Fruit fly (Drosophila melanogaster) whole organism, embryonic: ENCODE measurements around the gene AsnRS.

Source experiments
- CG10147 ChIP-seq: fragments of 200-800 bp; sonication (Bioruptor generic); optimal IDR thresholded peaks from 2 replicates; lab custom pipeline; 2019; ENCODE audit warnings: missing biosample characterization, mild to moderate bottlenecking, missing genetic modification characterization, moderate library complexity
- CG10366 ChIP-seq: fragments of 200-800 bp; sonication (Bioruptor generic); IDR thresholded peaks from 2 replicates; pipeline ENCODE4 v1.3.6; 2022; ENCODE audit warnings: missing biosample characterization, missing genetic modification characterization
- CG11560 ChIP-seq: fragments of 200-800 bp; sonication (Bioruptor generic); IDR thresholded peaks from 3 replicates; pipeline ENCODE4 v1.3.6; 2022; ENCODE audit warnings: missing biosample characterization, missing genetic modification characterization
- CG11696 ChIP-seq: fragments of 200-800 bp; sonication (Bioruptor generic); IDR thresholded peaks from 2 replicates; pipeline ENCODE4 v1.3.6; 2022; ENCODE audit warnings: missing biosample characterization, missing genetic modification characterization
- CG12155 ChIP-seq: fragments of 200-800 bp; sonication (Bioruptor generic); optimal IDR thresholded peaks from 3 replicates; lab custom pipeline; 2016; ENCODE audit warnings: missing biosample characterization, missing genetic modification characterization
- CG13296 ChIP-seq: fragments of 200-800 bp; sonication (Bioruptor generic); optimal IDR thresholded peaks from 3 replicates; lab custom pipeline; 2018; ENCODE audit warnings: missing biosample characterization, mild to moderate bottlenecking, missing genetic modification characterization
- CG13624 ChIP-seq: fragments of 200-800 bp; sonication (Bioruptor generic); optimal IDR thresholded peaks from 2 replicates; lab custom pipeline; 2016; ENCODE audit warnings: missing biosample characterization, missing genetic modification characterization
- CG15514 ChIP-seq: fragments of 200-800 bp; sonication (Bioruptor generic); optimal IDR thresholded peaks from 3 replicates; lab custom pipeline; 2017; ENCODE audit warnings: missing biosample characterization, missing genetic modification characterization, mild to moderate bottlenecking, moderate library complexity, missing genetic modification reagents
- CG1603 ChIP-seq: fragments of 200-800 bp; sonication (Bioruptor generic); optimal IDR thresholded peaks from 2 replicates; lab custom pipeline; 2019; ENCODE audit warnings: missing biosample characterization, mild to moderate bottlenecking, missing genetic modification characterization, moderate library complexity
- CG16815 ChIP-seq: fragments of 200-800 bp; sonication (Bioruptor generic); optimal IDR thresholded peaks from 3 replicates; lab custom pipeline; 2017; ENCODE audit warnings: missing biosample characterization, mild to moderate bottlenecking, missing genetic modification characterization
- CG17359 ChIP-seq: fragments of 200-800 bp; sonication (Bioruptor generic); optimal IDR thresholded peaks from 3 replicates; lab custom pipeline; 2018; ENCODE audit warnings: missing biosample characterization, mild to moderate bottlenecking, missing genetic modification characterization, moderate library complexity
- CG17385 ChIP-seq: fragments of 200-800 bp; sonication (Bioruptor generic); optimal IDR thresholded peaks from 3 replicates; lab custom pipeline; 2018; ENCODE audit warnings: missing biosample characterization, mild to moderate bottlenecking, missing genetic modification characterization
- CG18476 ChIP-seq: fragments of 200-800 bp; sonication (Bioruptor generic); optimal IDR thresholded peaks from 2 replicates; lab custom pipeline; 2016; ENCODE audit warnings: missing biosample characterization, mild to moderate bottlenecking, missing genetic modification characterization
- CG18619 ChIP-seq: fragments of 200-800 bp; sonication (Bioruptor generic); optimal IDR thresholded peaks from 3 replicates; lab custom pipeline; 2017; ENCODE audit warnings: missing biosample characterization, mild to moderate bottlenecking, missing genetic modification characterization
- CG2875 ChIP-seq: fragments of 200-800 bp; sonication (Bioruptor generic); optimal IDR thresholded peaks from 2 replicates; lab custom pipeline; 2017; ENCODE audit warnings: missing biosample characterization, mild to moderate bottlenecking, missing genetic modification characterization, missing genetic modification reagents
- CG3281 ChIP-seq: fragments of 200-800 bp; sonication (Bioruptor generic); optimal IDR thresholded peaks from 3 replicates; lab custom pipeline; 2017; ENCODE audit warnings: missing biosample characterization, mild to moderate bottlenecking, missing genetic modification characterization
- CG4404 ChIP-seq: fragments of 200-800 bp; sonication (Bioruptor generic); IDR thresholded peaks from 2 replicates; pipeline ENCODE4 v1.3.6; 2022; ENCODE audit warnings: missing biosample characterization, missing genetic modification characterization
- CG8388 ChIP-seq: fragments of 200-800 bp; sonication (Bioruptor generic); optimal IDR thresholded peaks from 2 replicates; lab custom pipeline; 2019; ENCODE audit warnings: missing biosample characterization, mild to moderate bottlenecking, missing genetic modification characterization, moderate library complexity
- CG9727 ChIP-seq: fragments of 200-800 bp; sonication (Bioruptor generic); optimal IDR thresholded peaks from 3 replicates; lab custom pipeline; 2017; ENCODE audit warnings: missing biosample characterization, mild to moderate bottlenecking, missing genetic modification characterization
- CG9817 ChIP-seq: fragments of 200-800 bp; sonication (Bioruptor generic); optimal IDR thresholded peaks from 2 replicates; lab custom pipeline; 2018; ENCODE audit warnings: missing biosample characterization, mild to moderate bottlenecking, missing genetic modification characterization, moderate library complexity
- CoRest ChIP-seq: fragments of 200-800 bp; sonication (Bioruptor generic); optimal IDR thresholded peaks from 3 replicates; lab custom pipeline; 2018; ENCODE audit warnings: missing biosample characterization, mild to moderate bottlenecking, missing genetic modification characterization, moderate library complexity
- Dad ChIP-seq: fragments of 200-800 bp; sonication (Bioruptor generic); optimal IDR thresholded peaks from 3 replicates; lab custom pipeline; 2016; ENCODE audit warnings: missing biosample characterization, missing genetic modification characterization
- Dfd ChIP-seq, 2 experiments: fragments of >200 bp; optimal IDR thresholded peaks; 2 replicates each; lab custom pipeline; 2017; ENCODE audit warnings: missing biosample characterization in 2 of 2, missing genetic modification characterization in 2 of 2
- Dip3 ChIP-seq: fragments of 200-800 bp; sonication (Bioruptor generic); optimal IDR thresholded peaks from 3 replicates; lab custom pipeline; 2016; ENCODE audit warnings: missing biosample characterization, missing genetic modification characterization
- Drgx ChIP-seq: fragments of 200-800 bp; sonication (Bioruptor generic); IDR thresholded peaks from 2 replicates; pipeline ENCODE4 v1.3.6; 2022; ENCODE audit warnings: missing biosample characterization, missing genetic modification characterization
- Eip74EF ChIP-seq, 2 experiments: fragments of 200-800 bp in 1 of 2; fragments of >200 bp in 1 of 2; sonication (Bioruptor generic) in 1 of 2; optimal IDR thresholded peaks; 2 replicates each; lab custom pipeline; 2017 to 2019; ENCODE audit warnings: missing biosample characterization in 2 of 2, missing genetic modification characterization in 2 of 2, mild to moderate bottlenecking in 1 of 2, moderate library complexity in 1 of 2
- Fer3 ChIP-seq: fragments of 200-800 bp; sonication (Bioruptor generic); optimal IDR thresholded peaks from 2 replicates; lab custom pipeline; 2018; ENCODE audit warnings: missing biosample characterization, mild to moderate bottlenecking, missing genetic modification characterization, moderate library complexity
- HHEX ChIP-seq: fragments of 200-800 bp; sonication (Bioruptor generic); optimal IDR thresholded peaks from 3 replicates; lab custom pipeline; 2017; ENCODE audit warnings: missing biosample characterization, mild to moderate bottlenecking, missing genetic modification characterization, missing genetic modification reagents
- HmgZ ChIP-seq: fragments of 200-800 bp; sonication (Bioruptor generic); optimal IDR thresholded peaks from 2 replicates; lab custom pipeline; 2018; ENCODE audit warnings: missing biosample characterization, mild to moderate bottlenecking, missing genetic modification characterization
- Mad ChIP-seq: fragments of 200-800 bp; sonication (Bioruptor generic); optimal IDR thresholded peaks from 2 replicates; lab custom pipeline; 2016; ENCODE audit warnings: missing biosample characterization, missing genetic modification characterization
- Mrtf ChIP-seq: fragments of 200-800 bp; sonication (Bioruptor generic); IDR thresholded peaks from 3 replicates; pipeline ENCODE4 v1.3.6; 2022; ENCODE audit warnings: missing biosample characterization, missing genetic modification characterization
- NFAT ChIP-seq: fragments of 200-800 bp; sonication (Bioruptor generic); IDR thresholded peaks from 2 replicates; pipeline ENCODE4 v1.3.6; 2022; ENCODE audit warnings: missing biosample characterization, missing genetic modification characterization
- Oli ChIP-seq: fragments of 200-800 bp; sonication (Bioruptor generic); optimal IDR thresholded peaks from 2 replicates; lab custom pipeline; 2018; ENCODE audit warnings: missing biosample characterization, mild to moderate bottlenecking, missing genetic modification characterization, moderate library complexity
- Pdp1 ChIP-seq, 2 experiments: fragments of 200-800 bp; sonication (Bioruptor generic); optimal IDR thresholded peaks; 3 replicates each; lab custom pipeline; 2016; ENCODE audit warnings: missing biosample characterization in 2 of 2, missing genetic modification characterization in 2 of 2, mild to moderate bottlenecking in 1 of 2, moderate library complexity in 1 of 2
- chm ChIP-seq: fragments of 200-800 bp; sonication (Bioruptor generic); IDR thresholded peaks from 2 replicates; pipeline ENCODE4 v1.3.6; 2022; ENCODE audit warnings: missing biosample characterization, missing genetic modification characterization
- crc ChIP-seq: fragments of 200-800 bp; sonication (Bioruptor generic); optimal IDR thresholded peaks from 2 replicates; lab custom pipeline; 2016; ENCODE audit warnings: missing biosample characterization, missing genetic modification characterization
- cwo ChIP-seq: fragments of 200-800 bp; sonication (Bioruptor generic); optimal IDR thresholded peaks from 3 replicates; lab custom pipeline; 2017; ENCODE audit warnings: missing biosample characterization, missing genetic modification characterization, mild to moderate bottlenecking, moderate library complexity, missing genetic modification reagents
- dmrt99B ChIP-seq: fragments of 200-800 bp; sonication (Bioruptor generic); optimal IDR thresholded peaks from 2 replicates; lab custom pipeline; 2018; ENCODE audit warnings: missing biosample characterization, mild to moderate bottlenecking, missing genetic modification characterization, moderate library complexity
- eve ChIP-seq, 2 experiments: fragments of >200 bp; optimal IDR thresholded peaks; 2 replicates each; lab custom pipeline; 2017; ENCODE audit warnings: missing biosample characterization in 2 of 2, missing genetic modification characterization in 2 of 2
- gsb ChIP-seq: fragments of 200-800 bp; sonication (Bioruptor generic); IDR thresholded peaks from 2 replicates; pipeline ENCODE4 v1.3.6; 2022; ENCODE audit warnings: missing biosample characterization, missing genetic modification characterization
- hkb ChIP-seq, 2 experiments: fragments of 200-800 bp in 1 of 2; fragments of >200 bp in 1 of 2; sonication (Bioruptor generic) in 1 of 2; IDR thresholded peaks in 1 of 2; optimal IDR thresholded peaks in 1 of 2; 2 replicates each; pipeline versions ENCODE4 v1.3.6 to Lab custom; 2017 to 2022; ENCODE audit warnings: missing biosample characterization in 1 of 2, missing genetic modification characterization in 1 of 2
- lmd ChIP-seq: fragments of 200-800 bp; sonication (Bioruptor generic); IDR thresholded peaks from 2 replicates; pipeline ENCODE4 v1.3.6; 2022; ENCODE audit warnings: missing biosample characterization, missing genetic modification characterization
- org-1 ChIP-seq: fragments of 200-800 bp; sonication (Bioruptor generic); optimal IDR thresholded peaks from 2 replicates; lab custom pipeline; 2017; ENCODE audit warnings: missing biosample characterization, missing genetic modification characterization
- pan ChIP-seq, 4 experiments: fragments of >200 bp in 3 of 4; fragments of 200-800 bp in 1 of 4; sonication (Bioruptor generic) in 1 of 4; optimal IDR thresholded peaks in 3 of 4; IDR thresholded peaks in 1 of 4; 2 replicates each; pipeline versions ENCODE4 v1.3.6 to Lab custom; 2017 to 2022; ENCODE audit warnings: missing biosample characterization in 2 of 4, missing genetic modification characterization in 2 of 4, mixed read lengths in 1 of 4
- scrt ChIP-seq: fragments of 200-800 bp; sonication (Bioruptor generic); optimal IDR thresholded peaks from 2 replicates; lab custom pipeline; 2018; ENCODE audit warnings: missing biosample characterization, mild to moderate bottlenecking, missing genetic modification characterization, moderate library complexity
- slbo ChIP-seq: fragments of 200-800 bp; sonication (Bioruptor generic); IDR thresholded peaks from 2 replicates; pipeline ENCODE4 v1.3.6; 2022; ENCODE audit warnings: missing biosample characterization, missing genetic modification characterization
- unc-4 ChIP-seq: fragments of 200-800 bp; sonication (Bioruptor generic); IDR thresholded peaks from 2 replicates; pipeline ENCODE4 v1.3.6; 2022; ENCODE audit warnings: missing biosample characterization, missing genetic modification characterization; ENCODE audit not compliant: partially characterized antibody
- unpg ChIP-seq: fragments of 200-800 bp; sonication (Bioruptor generic); optimal IDR thresholded peaks from 3 replicates; lab custom pipeline; 2018; ENCODE audit warnings: missing biosample characterization, mild to moderate bottlenecking, missing genetic modification characterization, moderate library complexity
- z ChIP-seq: fragments of 200-800 bp; sonication (Bioruptor generic); IDR thresholded peaks from 3 replicates; pipeline ENCODE4 v1.3.6; 2022; ENCODE audit warnings: missing biosample characterization, missing genetic modification characterization

The AsnRS gene

dm6 chr2L:19140984-19141262, 9.2 kb upstream of the AsnRS start (continued):
- TF ChIP-seq Fer3: peak; percentile 9
- peak; percentile 60 for TF ChIP-seq CG3281 (GFP tag; lab: Kevin White, UChicago)
- TF ChIP-seq CG2875 (GFP tag; lab: Kevin White, UChicago): no peak
- TF ChIP-seq CG1603 (tag; lab: Kevin White, UChicago): peak; percentile 48
- 0 out of 2 replicates have a peak, but pooled peaks have one; percentile 41 for TF ChIP-seq gsb (GFP tag; lab: Robert Waterston, UW)
- TF ChIP-seq Oli (tag; lab: Kevin White, UChicago): peak; percentile 1
- peak; percentile 54 for TF ChIP-seq CG4404 (GFP tag; lab: Robert Waterston, UW)
- TF ChIP-seq org-1 (GFP tag; lab: Kevin White, UChicago): peak; percentile 4
- TF ChIP-seq Dip3 (GFP tag; lab: Kevin White, UChicago): peak; percentile 42
- no peak for TF ChIP-seq Dfd (GFP tag; optimal IDR thresholded peaks at IDR 0.05; lab: Kevin White, UChicago)
- TF ChIP-seq NFAT (GFP tag; lab: Robert Waterston, UW): peak; percentile 8; the same call in 1 of the 2 replicates
- peak; percentile 9 for TF ChIP-seq HmgZ (tag; lab: Kevin White, UChicago)
- peak; percentile 31 for TF ChIP-seq unpg (GFP tag; lab: Kevin White, UChicago)
- TF ChIP-seq Dad (GFP tag; lab: Kevin White, UChicago): peak; percentile 24
- peak; percentile 15 for TF ChIP-seq CG17385 (GFP tag; lab: Kevin White, UChicago)
- TF ChIP-seq pan (optimal IDR thresholded peaks at IDR 0.05; lab: Kevin White, UChicago): no peak
- TF ChIP-seq pan (GFP tag; optimal IDR thresholded peaks at IDR 0.05 in 1 of 2, IDR thresholded peaks at IDR 0.05 in 1 of 2): peak in 1 of 2 experiments; percentile 40
- no peak for TF ChIP-seq CoRest (tag; lab: Kevin White, UChicago)
- TF ChIP-seq CG10147 (GFP tag; lab: Kevin White, UChicago): peak; percentile 55
- peak; percentile 10 for TF ChIP-seq Mad (GFP tag; lab: Kevin White, UChicago)
- peak; percentile 66 for TF ChIP-seq CG13624
- TF ChIP-seq CG18619 (GFP tag; lab: Kevin White, UChicago): peak; percentile 40
- peak; percentile 13 for TF ChIP-seq cwo
- peak; percentile 72 for TF ChIP-seq slbo (GFP tag; lab: Robert Waterston, UW)
- peak; percentile 24 for TF ChIP-seq CG12155 (GFP tag; lab: Kevin White, UChicago)
- TF ChIP-seq CG15514 (GFP tag; lab: Kevin White, UChicago): peak; percentile 50
- TF ChIP-seq CG13296 (GFP tag; lab: Kevin White, UChicago): no peak
- no peak for TF ChIP-seq CG18476 (GFP tag; lab: Kevin White, UChicago)
- no peak for TF ChIP-seq hkb (optimal IDR thresholded peaks at IDR 0.05; lab: Kevin White, UChicago)
- 0 out of 2 replicates have a peak, but pooled peaks have one; percentile 34 for TF ChIP-seq hkb (GFP tag; IDR thresholded peaks at IDR 0.05; lab: Robert Waterston, UW)
- TF ChIP-seq Mrtf: 0 out of 3 replicates have a peak, but pooled peaks have one; percentile 49
- no peak for TF ChIP-seq scrt (GFP tag; lab: Kevin White, UChicago)
- TF ChIP-seq CG9817 (tag; lab: Kevin White, UChicago): peak; percentile 30
- peak; percentile 44 for TF ChIP-seq CG16815 (GFP tag; lab: Kevin White, UChicago)
- TF ChIP-seq CG10366 (GFP tag; lab: Robert Waterston, UW): no peak
- no peak for TF ChIP-seq CG8388 (GFP tag; lab: Kevin White, UChicago)
- TF ChIP-seq Eip74EF (GFP tag; optimal IDR thresholded peaks at IDR 0.05; lab: Kevin White, UChicago): peak in 1 of 2 experiments; percentile 19
- peak; percentile 52; the same call in 1 of the 3 replicates for TF ChIP-seq CG11560
- TF ChIP-seq z (GFP tag; lab: Robert Waterston, UW): no peak
- TF ChIP-seq dmrt99B: peak; percentile 19
- TF ChIP-seq eve (GFP tag; optimal IDR thresholded peaks at IDR 0.05; lab: Kevin White, UChicago): peak in 1 of 2 experiments; percentile 47
- TF ChIP-seq CG17359 (tag; lab: Kevin White, UChicago): peak; percentile 15
- TF ChIP-seq crc (GFP tag; lab: Kevin White, UChicago): no peak
- TF ChIP-seq CG9727 (GFP tag; lab: Kevin White, UChicago): peak; percentile 49
- peak; percentile 68; the same call in 1 of the 2 replicates for TF ChIP-seq lmd (GFP tag; lab: Robert Waterston, UW)
- TF ChIP-seq HHEX (GFP tag; lab: Kevin White, UChicago): no peak
- no peak for TF ChIP-seq unc-4 (GFP tag; lab: Robert Waterston, UW)
- peak; percentile 30; the same call in 1 of the 2 replicates for TF ChIP-seq Drgx (GFP tag; lab: Robert Waterston, UW)
- TF ChIP-seq chm (GFP tag; lab: Robert Waterston, UW): no peak
- TF ChIP-seq CG11696 (GFP tag; lab: Robert Waterston, UW): 0 out of 2 replicates have a peak, but pooled peaks have one; percentile 40
- peak in 1 of 2 experiments; percentile 39 for TF ChIP-seq Pdp1 (GFP tag; optimal IDR thresholded peaks at IDR 0.05; lab: Kevin White, UChicago)
